Fruit fly (Drosophila melanogaster): ENCODE measurements around the gene Dhod.

Dhod gene

DNA sequence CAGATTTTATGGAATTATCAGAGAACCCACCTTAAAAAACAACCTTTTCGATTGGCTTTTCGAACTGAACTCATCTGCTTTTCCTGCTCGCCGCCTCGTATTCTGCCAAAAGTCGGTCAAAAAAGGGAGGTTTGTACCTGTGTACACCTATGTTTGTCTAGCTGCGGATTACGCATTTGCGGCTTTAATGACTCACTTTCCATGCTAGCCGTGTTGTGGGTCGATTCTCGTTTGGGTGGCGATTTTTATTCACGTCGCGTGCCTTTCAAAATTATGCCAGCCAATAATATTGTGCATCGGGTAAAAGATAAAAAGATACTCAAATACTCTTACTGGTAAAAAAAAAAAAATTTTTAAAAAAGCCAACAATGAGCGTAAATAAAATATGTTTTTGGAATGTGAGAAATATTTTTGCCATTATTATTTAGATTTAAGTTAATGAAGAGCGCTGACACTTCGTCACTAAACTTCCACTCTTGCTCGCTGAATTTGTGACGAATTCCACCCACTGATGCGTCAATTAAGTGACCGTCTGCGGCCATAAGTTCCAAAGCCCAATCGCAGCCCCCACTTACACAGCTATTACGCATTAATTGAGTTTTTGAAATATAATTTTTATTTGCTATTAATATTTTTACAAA lies 7.0 kb downstream of the Dhod start, which contains the start of gene Cyp313b1:
Cyp313b1 (minus strand) TSS at position 71 of the 641 bp plus-strand sequence.
- TF ChIP-seq noc (tag; optimal IDR thresholded peaks at IDR 0.05) = no peak

- peak; percentile 29 for TF ChIP-seq noc (tag; optimal IDR thresholded peaks at IDR 0.05)
Observed at dm6 chr3R:8642376-8642966, 10.2 kb downstream of the Dhod start.

DNA sequence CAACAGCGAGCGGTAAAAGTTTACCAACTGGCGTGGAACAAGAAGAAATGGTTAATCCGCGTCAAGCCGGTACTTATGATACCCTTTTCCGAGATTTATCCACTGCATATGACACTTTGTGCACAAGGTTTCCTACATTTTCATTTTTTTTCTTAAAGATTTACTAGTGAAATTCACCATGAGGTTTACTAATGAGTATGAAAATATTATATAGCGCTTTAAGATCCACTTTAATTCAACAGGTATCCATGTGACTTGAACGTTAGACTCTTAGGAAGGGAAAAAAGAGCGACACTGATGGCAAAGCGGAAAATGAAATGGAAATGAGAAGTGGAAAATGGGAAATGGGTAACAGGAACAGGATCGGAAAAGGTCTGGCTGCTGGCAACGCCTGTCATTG lies 14.1 kb downstream of the Dhod start:
- no peak for TF ChIP-seq noc (tag; optimal IDR thresholded peaks at IDR 0.05)

- TF ChIP-seq noc (tag; optimal IDR thresholded peaks at IDR 0.05) = no peak
Observed at dm6 chr3R:8635778-8636177, 16.9 kb downstream of the Dhod start, which contains the start of gene Or85e. Gene Or85e, minus strand, starts transcription at chr3R:8635878.

- no peak for TF ChIP-seq noc (tag; optimal IDR thresholded peaks at IDR 0.05)
Observed at dm6 chr3R:8620737-8621136, 32.0 kb downstream of the Dhod start.

- TF ChIP-seq noc (tag; optimal IDR thresholded peaks at IDR 0.05) = no peak
Observed at dm6 chr3R:8619089-8619488, 33.6 kb downstream of the Dhod start.

dm6 chr3R:8616149-8616548 lies 36.6 kb downstream of the Dhod start:
- TF ChIP-seq noc (tag; optimal IDR thresholded peaks at IDR 0.05) = no peak

Measured in whole organism, larva.